Fruit fly (Drosophila melanogaster) ovary, adult (tissue): Measurements from ENCODE around the gene PIG-S.

ENCODE experiments used
- CG17801 ChIP-seq: fragments of 200-800 bp; optimal IDR thresholded peaks from 2 replicates; lab custom pipeline; 2019; ENCODE audit warnings: missing biosample characterization, mild to moderate bottlenecking, missing genetic modification characterization, moderate library complexity; ENCODE audit not compliant: partially characterized antibody

The PIG-S gene

DNA sequence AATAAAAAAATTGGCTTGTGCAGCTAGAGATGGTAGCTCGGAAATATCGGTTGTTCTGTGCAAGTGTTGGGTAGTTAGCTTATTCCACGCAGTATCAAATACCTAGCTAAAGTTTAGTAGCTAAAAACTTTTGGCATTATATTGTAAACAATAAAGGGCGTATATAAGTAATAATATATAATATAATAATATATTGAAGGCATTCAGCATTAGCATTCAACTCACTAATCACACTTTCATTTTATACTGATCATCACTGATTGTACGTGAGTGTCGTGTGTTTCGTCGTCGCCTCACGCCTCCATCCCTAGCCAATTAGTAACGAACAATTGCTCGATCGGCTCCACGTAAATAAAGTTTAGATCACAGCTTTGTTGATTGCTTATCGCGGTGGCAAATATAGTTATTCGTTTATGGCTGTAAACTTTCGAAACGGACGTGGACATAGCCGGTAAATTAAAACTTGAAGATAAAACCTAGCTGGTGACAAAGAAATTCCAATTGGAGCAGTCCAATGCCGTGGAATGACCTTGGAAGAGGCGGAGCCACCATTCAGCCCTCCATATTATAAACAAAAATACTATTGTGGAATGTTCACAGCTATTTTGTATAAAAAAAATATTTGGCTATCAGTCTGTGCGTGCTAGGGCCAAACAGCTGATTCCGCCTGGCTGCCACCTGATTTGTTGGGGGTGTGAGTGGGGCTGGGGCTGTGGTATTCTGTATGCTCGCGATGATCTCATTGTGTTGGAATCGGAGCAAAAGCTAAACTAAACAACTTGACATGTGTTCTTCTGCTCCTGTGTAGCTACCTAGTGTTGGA, at the start of gene PIG-S, which contains the start of the genes sud1 and CG11168:
Gene PIG-S, minus strand, starts transcription at position 51 of the 823 bp plus-strand sequence.
Gene sud1, minus strand, starts transcription at position 51 of the 823 bp plus-strand sequence.
Gene CG11168, plus strand, starts transcription at position 293 of the 823 bp plus-strand sequence.
- peak; percentile 58 for TF ChIP-seq CG17801

DNA sequence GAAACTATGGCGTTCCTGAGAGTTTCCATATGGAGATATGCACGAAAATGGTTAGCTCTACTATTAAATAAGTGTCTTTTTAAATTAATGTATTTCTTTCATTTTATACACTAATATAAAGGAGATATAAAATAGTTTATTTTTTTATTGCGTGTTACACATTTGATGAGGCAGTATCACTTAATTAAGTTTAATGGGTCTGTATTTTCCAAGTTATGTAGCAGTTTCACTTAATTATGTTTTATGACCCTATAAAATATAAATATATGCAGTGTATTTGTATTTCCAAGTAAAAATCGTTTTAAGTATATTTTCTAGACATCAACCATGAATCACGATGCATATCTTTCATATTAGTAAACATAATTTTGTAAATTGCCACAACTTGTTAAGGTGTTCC, 48.9 kb upstream of the PIG-S start:
- TF ChIP-seq CG17801 = no peak

DNA sequence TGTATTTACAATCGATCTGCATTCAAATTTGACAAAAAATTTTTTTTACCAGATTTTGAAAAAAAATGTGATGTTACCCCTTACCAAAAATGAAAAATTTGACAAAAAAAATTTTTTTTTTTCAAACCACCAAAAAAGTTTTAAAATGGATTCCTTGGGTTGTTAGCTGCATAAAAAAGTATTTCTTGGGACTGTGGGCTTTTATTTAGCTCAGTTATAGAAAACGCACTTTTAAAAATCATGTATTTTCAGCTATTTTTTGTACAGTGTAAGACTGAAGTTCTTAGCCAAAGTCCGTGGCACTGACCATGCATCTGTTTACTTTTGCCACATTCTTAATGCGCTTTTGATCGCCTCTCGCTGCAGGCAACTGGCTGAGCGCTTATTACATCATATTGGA, 47.7 kb upstream of the PIG-S start:
- TF ChIP-seq CG17801 = no peak

DNA sequence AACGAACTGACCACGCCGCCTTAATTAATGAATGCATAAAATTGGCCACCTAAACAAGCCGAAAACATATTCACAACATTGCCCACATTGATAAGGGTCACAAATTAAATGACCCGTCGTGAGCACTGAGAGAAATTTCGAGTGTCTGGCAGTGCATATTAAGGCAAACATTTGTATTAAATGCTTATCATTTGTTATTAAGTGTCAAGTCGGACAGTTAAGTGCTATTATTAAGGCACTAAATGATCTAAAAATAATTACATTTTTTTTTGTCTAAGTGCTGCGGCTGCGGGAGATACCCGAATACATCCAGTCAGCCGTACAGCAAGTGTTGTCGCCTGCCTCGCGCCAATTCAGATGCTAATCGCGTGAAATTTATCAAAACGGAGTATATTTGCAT, 44.8 kb upstream of the PIG-S start:
- TF ChIP-seq CG17801 = no peak

DNA sequence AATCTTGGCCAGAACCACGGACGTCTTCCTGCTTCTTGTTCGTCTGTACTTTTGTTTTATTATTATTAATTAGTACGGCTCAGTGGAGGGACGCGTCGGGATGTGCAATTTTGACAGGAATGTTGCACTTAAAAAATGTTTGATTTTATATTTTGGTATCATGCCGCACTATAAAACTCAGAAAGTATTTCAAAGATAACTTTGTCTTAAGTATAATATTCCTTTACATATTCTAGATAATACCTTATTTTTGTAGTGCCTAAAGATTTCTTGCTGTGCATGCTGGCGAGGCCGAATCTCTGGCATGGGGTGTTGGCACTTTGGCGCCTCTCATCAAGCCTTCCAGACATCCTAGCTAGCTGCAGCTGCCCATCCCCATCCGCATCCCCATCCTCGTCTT, 35.5 kb upstream of the PIG-S start:
- no peak for TF ChIP-seq CG17801

DNA sequence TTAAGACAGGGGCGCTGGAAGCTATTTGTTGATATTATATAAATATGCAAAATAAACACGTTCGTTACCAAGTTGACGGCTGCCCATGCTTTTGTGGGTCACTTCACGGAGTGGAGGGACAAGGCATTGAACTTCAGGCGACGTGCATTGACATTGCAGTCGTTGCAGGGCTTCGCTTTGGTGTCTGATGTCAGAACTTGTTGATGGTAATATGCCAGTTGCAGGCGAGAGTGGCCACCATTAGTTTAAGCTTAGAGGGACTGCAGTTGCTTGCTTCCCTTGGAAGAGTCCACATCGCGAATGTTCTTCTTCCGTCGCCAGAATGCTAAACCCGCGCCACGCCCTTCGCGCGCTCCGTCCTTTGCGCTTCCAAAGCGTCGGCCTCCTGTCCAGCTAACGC, 29.7 kb upstream of the PIG-S start, which contains the start of gene mah:
Gene mah, plus strand, starts transcription at position 301 of the 400 bp plus-strand sequence.
- no peak for TF ChIP-seq CG17801

DNA sequence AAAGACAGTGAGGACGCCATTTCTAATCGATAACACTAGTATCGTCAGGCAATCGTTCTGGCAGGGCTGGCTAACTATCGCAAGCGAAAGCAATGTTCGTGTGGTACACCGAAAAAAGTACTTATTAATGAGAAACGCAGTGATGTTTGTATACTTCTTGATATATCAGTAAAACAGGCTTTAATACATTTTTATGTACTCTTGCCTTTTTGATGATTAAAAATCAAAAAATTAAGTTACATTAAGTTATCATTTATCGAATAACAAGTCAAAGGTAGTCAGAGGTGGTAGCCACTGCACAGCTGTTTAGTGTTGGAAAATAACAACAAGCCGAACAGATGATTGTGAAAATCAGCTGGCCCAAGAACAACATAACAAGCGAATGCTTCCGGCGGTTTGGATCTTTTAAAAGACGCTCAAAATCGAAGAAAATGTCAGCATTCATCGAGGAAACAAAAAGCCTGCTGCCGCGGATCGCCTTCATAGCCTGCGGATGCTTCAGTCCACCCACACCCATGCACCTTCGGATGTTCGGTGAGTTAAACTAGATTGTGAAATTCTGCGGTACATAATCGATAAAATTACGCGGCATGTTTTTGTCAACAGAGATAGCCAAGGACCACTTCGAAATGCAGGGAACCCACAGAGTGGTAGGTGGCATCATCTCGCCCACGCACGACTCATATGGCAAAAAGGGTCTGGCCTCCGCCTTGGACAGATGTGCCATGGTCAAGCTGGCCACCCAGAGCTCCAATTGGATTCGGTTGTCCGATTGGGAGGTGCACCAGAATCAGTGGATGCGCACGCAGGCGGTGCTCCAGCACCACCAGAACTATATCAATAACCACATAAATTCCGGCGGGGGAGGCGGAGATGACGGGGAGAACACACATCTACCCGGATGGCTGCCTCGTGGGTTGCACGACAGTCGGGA, 27.5 kb upstream of the PIG-S start, which contains the start of the genes ssh and Nmnat:
Gene ssh, minus strand, starts transcription at position 37 of the 934 bp plus-strand sequence.
Gene Nmnat, plus strand, starts transcription at position 318 of the 934 bp plus-strand sequence.
- TF ChIP-seq CG17801 = peak; percentile 72

DNA sequence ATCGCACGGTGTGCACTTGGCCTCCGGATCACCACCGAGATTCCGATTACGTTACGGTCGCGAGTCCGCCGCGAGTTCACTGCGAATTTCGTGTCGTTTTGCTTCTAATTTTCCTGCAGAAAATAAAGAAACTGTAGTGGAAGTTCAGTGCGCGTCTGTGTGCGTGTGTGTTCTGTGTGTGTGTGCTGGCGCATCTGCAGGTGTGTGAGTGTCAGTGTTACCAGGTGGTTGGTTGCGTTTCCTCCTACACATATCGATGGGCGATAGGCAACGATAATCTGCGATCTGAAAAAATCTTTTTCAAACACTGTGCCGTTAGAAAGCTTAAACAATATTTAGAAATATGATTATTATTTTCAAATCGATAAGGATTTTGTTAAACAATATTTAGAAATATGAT, 20.4 kb upstream of the PIG-S start, which contains the start of gene Osbp:
Gene Osbp, minus strand, starts transcription at position 174 of the 400 bp plus-strand sequence.
- peak; percentile 18 for TF ChIP-seq CG17801

DNA sequence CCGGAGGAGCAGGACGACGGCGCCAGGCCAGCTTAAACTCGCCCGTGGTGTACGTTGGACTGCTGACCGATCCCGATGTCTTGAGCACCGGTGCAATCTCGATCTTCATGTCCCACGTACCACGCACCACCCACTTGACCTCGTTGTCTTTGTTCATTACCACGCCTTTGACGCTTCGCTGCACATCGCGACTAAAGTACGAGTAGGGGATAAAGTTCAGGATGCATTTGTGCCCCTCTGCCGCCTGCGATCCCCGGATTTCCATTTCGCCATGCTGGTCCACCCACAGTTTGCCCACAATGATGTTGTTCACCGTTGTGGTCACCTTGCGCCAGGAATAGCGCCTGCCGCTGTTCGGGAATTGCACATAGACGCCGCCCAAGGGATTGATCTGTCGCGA, 18.1 kb upstream of the PIG-S start:
- TF ChIP-seq CG17801 = no peak

DNA sequence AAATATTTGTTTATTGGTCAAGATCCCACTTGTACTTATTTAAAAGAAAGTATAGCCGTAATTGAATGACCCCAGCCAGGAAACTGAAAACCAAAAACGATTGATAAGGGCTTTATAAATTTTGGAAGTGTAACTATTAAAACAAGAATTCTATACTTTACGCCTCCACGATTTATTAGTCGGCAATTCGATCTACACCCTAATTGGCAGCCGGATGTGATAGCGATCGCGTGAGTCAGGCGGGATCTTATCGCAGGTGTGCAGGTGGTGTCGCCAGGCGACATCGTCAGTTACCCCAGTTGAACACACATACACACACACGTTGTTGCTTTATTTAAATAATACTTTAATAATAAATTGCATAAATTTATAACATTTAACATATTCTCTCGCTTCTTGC, 16.9 kb upstream of the PIG-S start:
- TF ChIP-seq CG17801 = no peak

DNA sequence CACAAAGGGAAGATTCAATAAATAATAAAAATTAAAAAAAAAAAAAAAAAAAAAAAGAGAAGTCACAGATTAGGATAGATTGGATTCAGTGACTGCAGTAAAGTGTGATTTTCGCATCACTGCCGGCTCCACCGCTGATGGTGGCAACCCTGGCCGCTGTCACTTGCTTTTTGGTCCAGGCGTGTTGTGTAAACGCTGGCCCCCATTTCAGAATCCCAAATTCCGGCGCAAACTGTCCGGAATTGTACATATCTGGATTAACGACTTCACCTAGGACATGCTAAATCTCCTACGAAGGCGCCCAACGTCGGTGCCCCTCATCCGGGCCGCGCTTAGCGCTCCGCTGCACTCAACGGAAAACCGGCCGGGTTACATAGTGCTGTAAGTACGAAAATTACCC, 14.2 kb upstream of the PIG-S start, which contains the start of gene CG11771:
Gene CG11771, plus strand, starts transcription at position 155 of the 400 bp plus-strand sequence.
- TF ChIP-seq CG17801 = no peak

DNA sequence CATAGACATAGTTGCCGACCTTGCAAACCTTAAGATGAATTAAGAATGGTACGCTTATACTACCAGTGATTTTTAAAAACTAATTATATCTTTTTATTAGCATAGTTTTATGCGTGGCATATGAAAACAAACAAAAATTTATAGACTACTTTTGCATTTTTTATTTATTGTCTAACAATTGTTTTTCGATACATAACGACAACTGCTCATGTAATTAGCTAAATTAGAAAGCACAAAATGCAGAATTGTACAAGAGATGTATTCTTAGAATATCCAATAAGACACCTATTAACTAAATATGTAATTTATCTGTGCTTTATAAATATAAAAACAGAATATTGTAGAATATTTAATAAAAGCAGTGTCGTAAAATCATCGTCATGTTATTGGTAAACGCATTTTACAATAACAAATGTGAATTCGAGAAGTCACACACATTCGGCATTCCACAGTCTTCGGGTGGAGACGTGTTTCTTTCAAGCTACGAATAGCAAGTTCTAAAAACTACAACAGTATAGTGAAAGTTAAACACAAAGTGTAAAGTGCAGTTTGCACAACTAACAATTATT, 9.2 kb upstream of the PIG-S start:
- no peak for TF ChIP-seq CG17801

DNA sequence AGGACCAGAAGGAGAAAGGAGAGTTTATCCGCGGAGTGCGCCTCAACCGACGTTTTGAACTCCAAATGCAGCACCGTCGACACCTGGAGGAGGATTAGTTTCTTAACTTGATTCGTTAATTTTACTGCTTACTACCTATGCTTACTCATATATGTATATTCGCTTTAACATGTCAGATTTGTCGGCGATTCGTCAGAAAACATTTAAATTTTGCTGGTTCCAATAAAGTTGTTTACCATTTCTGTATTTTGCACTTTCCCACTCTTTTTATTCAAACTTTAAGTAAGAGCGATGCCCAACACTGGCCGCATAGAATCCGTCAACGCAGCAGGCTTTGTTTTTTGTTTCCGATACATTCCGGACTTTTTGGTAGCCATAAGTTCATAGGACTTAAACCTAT, 7.3 kb upstream of the PIG-S start, which contains the start of gene Trf4-2:
Gene Trf4-2, plus strand, starts transcription at position 301 of the 400 bp plus-strand sequence.
- TF ChIP-seq CG17801 = no peak

DNA sequence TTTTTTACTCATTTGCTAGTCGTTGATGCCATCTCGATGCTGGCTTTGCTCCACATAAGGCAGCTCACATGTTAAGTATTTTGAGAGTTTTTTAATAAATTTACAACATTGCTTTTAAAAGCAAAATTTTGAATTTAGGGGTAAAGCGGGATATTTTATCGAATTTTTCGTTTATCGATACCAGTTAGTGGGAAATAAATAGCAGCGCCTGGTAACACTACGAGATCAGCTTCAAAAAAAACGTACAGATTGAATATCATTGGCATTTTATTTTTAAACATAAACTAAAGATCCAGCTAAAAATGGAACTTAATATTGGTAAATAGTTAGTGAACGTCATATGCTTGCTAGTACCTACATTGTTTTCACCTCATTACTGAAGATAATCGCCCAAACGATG, 4.6 kb upstream of the PIG-S start, which contains the start of gene Mink:
Gene Mink, plus strand, starts transcription at position 204 of the 400 bp plus-strand sequence.
- TF ChIP-seq CG17801 = no peak

DNA sequence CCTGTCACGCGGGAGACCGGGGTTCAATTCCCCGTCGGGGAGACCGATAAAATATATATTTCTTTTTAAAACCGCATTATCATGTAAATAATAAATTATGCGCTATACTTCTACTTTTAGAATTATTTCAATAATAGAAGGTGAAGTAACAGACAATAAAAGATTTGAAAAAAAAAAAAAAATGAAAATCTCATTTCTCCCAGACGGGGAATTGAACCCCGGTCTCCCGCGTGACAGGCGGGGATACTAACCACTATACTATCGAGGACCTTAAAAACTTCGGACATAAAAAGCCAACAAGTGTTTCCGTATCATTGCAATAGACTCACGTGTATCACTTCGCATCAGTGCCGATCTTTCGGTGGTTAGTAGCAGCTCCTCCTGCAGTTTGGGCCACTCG, 2.8 kb downstream of the PIG-S start:
- TF ChIP-seq CG17801 = no peak

DNA sequence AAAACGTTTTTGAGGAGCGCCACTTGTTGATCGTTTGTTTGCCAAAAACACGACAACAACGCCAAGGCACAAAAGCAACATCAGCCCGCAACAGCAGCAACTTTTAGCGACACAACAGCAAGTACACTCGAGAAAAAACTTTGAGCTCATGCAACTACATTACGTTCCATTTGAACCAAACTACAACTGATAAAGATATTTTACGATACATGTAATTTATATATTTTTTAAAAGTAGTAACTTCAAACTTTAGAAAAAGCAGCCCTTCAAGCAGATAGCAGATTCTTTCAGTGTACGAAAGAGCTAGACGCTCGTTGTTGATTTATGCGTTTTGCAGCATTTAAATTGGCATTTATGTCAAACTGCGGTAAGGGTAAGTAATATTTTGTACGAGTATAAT, 7.6 kb downstream of the PIG-S start:
- TF ChIP-seq CG17801 = no peak
